Worm (Caenorhabditis elegans): ENCODE measurements around the gene ZC116.5.

DNA sequence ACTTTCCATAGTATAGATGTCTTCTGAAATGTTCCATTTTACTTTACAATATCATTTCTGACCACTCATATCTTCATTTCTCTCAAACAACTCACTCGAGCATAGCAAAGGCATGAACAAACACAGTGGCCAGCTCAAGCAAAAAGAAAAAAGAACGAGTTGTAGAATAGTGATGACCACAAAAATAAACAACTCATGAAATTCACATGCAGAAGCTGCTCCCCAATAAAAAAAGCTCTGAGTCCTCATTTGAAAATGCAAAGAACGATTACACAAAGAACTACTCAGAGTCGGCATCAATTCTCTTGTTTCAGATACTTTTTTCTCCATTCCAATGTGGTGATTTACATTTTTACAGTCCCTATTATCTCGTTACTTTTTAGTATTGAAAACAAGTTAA, 26.0 kb upstream of the ZC116.5 start:
- no peak for TF ChIP-seq him-1 (tag; optimal IDR thresholded peaks at IDR 0.05)
- no peak for TF ChIP-seq dao-5 (tag; optimal IDR thresholded peaks at IDR 0.05)
- TF ChIP-seq W03F9.2 (tag; optimal IDR thresholded peaks at IDR 0.05) = no peak
